Fruit fly (Drosophila melanogaster) whole organism, embryonic: ENCODE data around the gene nenya.

Experiments
- ATbp ChIP-seq: fragments of 200-800 bp; sonication (Bioruptor generic); optimal IDR thresholded peaks from 2 replicates; lab custom pipeline; 2017; ENCODE audit warnings: missing biosample characterization, mild to moderate bottlenecking, missing genetic modification characterization, missing genetic modification reagents
- Awh ChIP-seq: fragments of 200-800 bp; sonication (Bioruptor generic); IDR thresholded peaks from 2 replicates; pipeline ENCODE4, ENCODE4 v1.3.6; 2022; ENCODE audit warnings: missing biosample characterization, missing genetic modification characterization
- Bgb ChIP-seq: fragments of 200-800 bp; sonication (Bioruptor generic); IDR thresholded peaks from 2 replicates; pipeline ENCODE4 v1.3.6; 2022; ENCODE audit warnings: missing biosample characterization, missing genetic modification characterization; ENCODE audit not compliant: partially characterized antibody
- CG10543 ChIP-seq: fragments of 200-800 bp; sonication (Bioruptor generic); optimal IDR thresholded peaks from 3 replicates; lab custom pipeline; 2017; ENCODE audit warnings: missing biosample characterization, mild to moderate bottlenecking, missing genetic modification characterization, moderate library complexity
- CG11085 ChIP-seq: fragments of 200-800 bp; sonication (Bioruptor generic); IDR thresholded peaks from 2 replicates; pipeline ENCODE4 v1.3.6; 2022; ENCODE audit warnings: missing biosample characterization, missing genetic modification characterization
- CG12155 ChIP-seq: fragments of 200-800 bp; sonication (Bioruptor generic); optimal IDR thresholded peaks from 3 replicates; lab custom pipeline; 2016; ENCODE audit warnings: missing biosample characterization, missing genetic modification characterization
- CG17361 ChIP-seq: fragments of 200-800 bp; sonication (Bioruptor generic); IDR thresholded peaks from 3 replicates; pipeline ENCODE4 v1.3.6; 2022; ENCODE audit warnings: missing biosample characterization, missing genetic modification characterization
- CG17912 ChIP-seq: fragments of 200-800 bp; sonication (Bioruptor generic); optimal IDR thresholded peaks from 2 replicates; lab custom pipeline; 2018; ENCODE audit warnings: missing biosample characterization, mild to moderate bottlenecking, missing genetic modification characterization
- CG2889 ChIP-seq: fragments of 200-800 bp; sonication (Bioruptor generic); IDR thresholded peaks from 3 replicates; pipeline ENCODE4 v1.3.6; 2022; ENCODE audit warnings: missing biosample characterization, missing genetic modification characterization
- CG32767 ChIP-seq: fragments of 200-800 bp; sonication (Bioruptor generic); IDR thresholded peaks from 2 replicates; pipeline ENCODE4 v1.3.6; 2022; ENCODE audit warnings: missing biosample characterization, missing genetic modification characterization
- CG3407 ChIP-seq: fragments of 200-800 bp; sonication (Bioruptor generic); optimal IDR thresholded peaks from 2 replicates; lab custom pipeline; 2018; ENCODE audit warnings: missing biosample characterization, mild to moderate bottlenecking, missing genetic modification characterization
- CG4820 ChIP-seq: fragments of 200-800 bp; sonication (Bioruptor generic); optimal IDR thresholded peaks from 3 replicates; lab custom pipeline; 2016; ENCODE audit warnings: missing biosample characterization, missing genetic modification characterization
- CG6765 ChIP-seq: fragments of 200-800 bp; sonication (Bioruptor generic); optimal IDR thresholded peaks from 3 replicates; lab custom pipeline; 2017; ENCODE audit warnings: missing biosample characterization, mild to moderate bottlenecking, missing genetic modification characterization
- CG7357 ChIP-seq: fragments of 200-800 bp; sonication (Bioruptor generic); IDR thresholded peaks from 3 replicates; pipeline ENCODE4 v1.3.6; 2022; ENCODE audit warnings: missing biosample characterization, missing genetic modification characterization
- CG7745 ChIP-seq: fragments of 200-800 bp; sonication (Bioruptor generic); optimal IDR thresholded peaks from 2 replicates; lab custom pipeline; 2018; ENCODE audit warnings: missing biosample characterization, mild to moderate bottlenecking, missing genetic modification characterization, moderate library complexity
- CG7786 ChIP-seq: fragments of 200-800 bp; sonication (Bioruptor generic); optimal IDR thresholded peaks from 2 replicates; lab custom pipeline; 2016; ENCODE audit warnings: missing biosample characterization, missing genetic modification characterization
- CG7963 ChIP-seq: fragments of 200-800 bp; sonication (Bioruptor generic); IDR thresholded peaks from 3 replicates; pipeline ENCODE4 v1.3.6; 2022; ENCODE audit warnings: missing biosample characterization, missing genetic modification characterization; ENCODE audit not compliant: partially characterized antibody
- CkIIα-i1 ChIP-seq: fragments of 200-800 bp; sonication (Bioruptor generic); IDR thresholded peaks from 2 replicates; pipeline ENCODE4 v1.3.6; 2022; ENCODE audit warnings: missing biosample characterization, missing genetic modification characterization
- CoRest ChIP-seq: fragments of 200-800 bp; sonication (Bioruptor generic); optimal IDR thresholded peaks from 3 replicates; lab custom pipeline; 2018; ENCODE audit warnings: missing biosample characterization, mild to moderate bottlenecking, missing genetic modification characterization, moderate library complexity
- Elba2 ChIP-seq: fragments of 200-800 bp; sonication (Bioruptor generic); optimal IDR thresholded peaks from 3 replicates; lab custom pipeline; 2016; ENCODE audit warnings: missing biosample characterization, missing genetic modification characterization
- Ets65A ChIP-seq: fragments of 200-800 bp; sonication (Bioruptor generic); peaks from one replicate; lab custom pipeline; 2016; ENCODE audit warnings: missing biosample characterization, missing genetic modification characterization
- Fer1 ChIP-seq: fragments of 200-800 bp; sonication (Bioruptor generic); optimal IDR thresholded peaks from 2 replicates; lab custom pipeline; 2017; ENCODE audit warnings: missing biosample characterization, mild to moderate bottlenecking, missing genetic modification characterization
- Hey ChIP-seq: fragments of 200-800 bp; sonication (Bioruptor generic); optimal IDR thresholded peaks from 3 replicates; lab custom pipeline; 2018; ENCODE audit warnings: missing biosample characterization, mild to moderate bottlenecking, missing genetic modification characterization
- Hmr ChIP-seq: fragments of 200-800 bp; sonication (Bioruptor generic); optimal IDR thresholded peaks from 3 replicates; lab custom pipeline; 2017; ENCODE audit warnings: mild to moderate bottlenecking, missing biosample characterization, missing genetic modification reagents, missing genetic modification characterization
- Hr78 ChIP-seq, 2 experiments: fragments of 200-800 bp in 1 of 2; fragments of >200 bp in 1 of 2; sonication (Bioruptor generic) in 1 of 2; optimal IDR thresholded peaks; 2 replicates each; lab custom pipeline; 2017 to 2019; ENCODE audit warnings: missing biosample characterization in 2 of 2, missing genetic modification characterization in 2 of 2, mild to moderate bottlenecking in 1 of 2, moderate library complexity in 1 of 2
- Oaz ChIP-seq: fragments of 200-800 bp; sonication (Bioruptor generic); IDR thresholded peaks from 2 replicates; pipeline ENCODE4 v1.3.6; 2022; ENCODE audit warnings: missing biosample characterization, missing genetic modification characterization
- Oli ChIP-seq: fragments of 200-800 bp; sonication (Bioruptor generic); optimal IDR thresholded peaks from 2 replicates; lab custom pipeline; 2018; ENCODE audit warnings: missing biosample characterization, mild to moderate bottlenecking, missing genetic modification characterization, moderate library complexity
- Pdp1 ChIP-seq, 2 experiments: fragments of 200-800 bp; sonication (Bioruptor generic); optimal IDR thresholded peaks; 3 replicates each; lab custom pipeline; 2016; ENCODE audit warnings: missing biosample characterization in 2 of 2, missing genetic modification characterization in 2 of 2, mild to moderate bottlenecking in 1 of 2, moderate library complexity in 1 of 2
- Stat92E ChIP-seq, 3 experiments: fragments of >200 bp in 2 of 3; fragments of 200-800 bp in 1 of 3; sonication (Bioruptor generic) in 1 of 3; optimal IDR thresholded peaks; 2 replicates each; lab custom pipeline; 2017 to 2019; ENCODE audit warnings: missing biosample characterization in 3 of 3, missing genetic modification characterization in 3 of 3, mild to moderate bottlenecking in 1 of 3, moderate library complexity in 1 of 3
- Vsx1 ChIP-seq: fragments of 200-800 bp; sonication (Bioruptor generic); optimal IDR thresholded peaks from 2 replicates; lab custom pipeline; 2017; ENCODE audit warnings: missing biosample characterization, mild to moderate bottlenecking, missing genetic modification characterization, missing genetic modification reagents
- ab ChIP-seq: fragments of 200-800 bp; sonication (Bioruptor generic); optimal IDR thresholded peaks from 2 replicates; lab custom pipeline; 2016; ENCODE audit warnings: missing biosample characterization, missing genetic modification characterization
- ac ChIP-seq: fragments of 200-800 bp; sonication (Bioruptor generic); optimal IDR thresholded peaks from 3 replicates; lab custom pipeline; 2017; ENCODE audit warnings: missing biosample characterization, mild to moderate bottlenecking, missing genetic modification characterization
- bab2 ChIP-seq: fragments of 200-800 bp; sonication (Bioruptor generic); optimal IDR thresholded peaks from 2 replicates; lab custom pipeline; 2016; ENCODE audit warnings: missing biosample characterization, missing genetic modification characterization
- ewg ChIP-seq: fragments of 200-800 bp; sonication (Bioruptor generic); optimal IDR thresholded peaks from 3 replicates; lab custom pipeline; 2017; ENCODE audit warnings: mild to moderate bottlenecking, missing biosample characterization, missing genetic modification reagents, missing genetic modification characterization
- gce ChIP-seq: fragments of 200-800 bp; sonication (Bioruptor generic); IDR thresholded peaks from 3 replicates; pipeline ENCODE4 v1.3.6; 2022; ENCODE audit warnings: missing biosample characterization, missing genetic modification characterization
- gt ChIP-seq: fragments of 200-800 bp; sonication (Bioruptor generic); IDR thresholded peaks from 2 replicates; pipeline ENCODE4 v1.3.6; 2022; ENCODE audit warnings: missing biosample characterization, missing genetic modification characterization
- kah ChIP-seq: fragments of 200-800 bp; sonication (Bioruptor generic); optimal IDR thresholded peaks from 2 replicates; lab custom pipeline; 2018; ENCODE audit warnings: missing biosample characterization, mild to moderate bottlenecking, missing genetic modification characterization
- lmd ChIP-seq: fragments of 200-800 bp; sonication (Bioruptor generic); IDR thresholded peaks from 2 replicates; pipeline ENCODE4 v1.3.6; 2022; ENCODE audit warnings: missing biosample characterization, missing genetic modification characterization
- lov ChIP-seq, 2 experiments: fragments of 200-800 bp in 1 of 2; fragments of >200 bp in 1 of 2; sonication (Bioruptor generic) in 1 of 2; IDR thresholded peaks in 1 of 2; optimal IDR thresholded peaks in 1 of 2; 2 replicates in 1 of 2; 3 replicates in 1 of 2; pipeline versions ENCODE4 v1.3.6 to Lab custom; 2017 to 2022; ENCODE audit warnings: missing biosample characterization in 1 of 2, missing genetic modification characterization in 1 of 2
- pan ChIP-seq, 4 experiments: fragments of >200 bp in 3 of 4; fragments of 200-800 bp in 1 of 4; sonication (Bioruptor generic) in 1 of 4; optimal IDR thresholded peaks in 3 of 4; IDR thresholded peaks in 1 of 4; 2 replicates each; pipeline versions ENCODE4 v1.3.6 to Lab custom; 2017 to 2022; ENCODE audit warnings: missing biosample characterization in 2 of 4, missing genetic modification characterization in 2 of 4, mixed read lengths in 1 of 4
- pita ChIP-seq: fragments of 200-800 bp; sonication (Bioruptor generic); optimal IDR thresholded peaks from 2 replicates; lab custom pipeline; 2017; ENCODE audit warnings: missing biosample characterization, mild to moderate bottlenecking, missing genetic modification characterization
- row ChIP-seq: fragments of 200-800 bp; sonication (Bioruptor generic); IDR thresholded peaks from 3 replicates; pipeline ENCODE4 v1.3.6; 2022; ENCODE audit warnings: missing biosample characterization, missing genetic modification characterization
- scrt ChIP-seq: fragments of 200-800 bp; sonication (Bioruptor generic); optimal IDR thresholded peaks from 2 replicates; lab custom pipeline; 2018; ENCODE audit warnings: missing biosample characterization, mild to moderate bottlenecking, missing genetic modification characterization, moderate library complexity
- sisA ChIP-seq: fragments of 200-800 bp; sonication (Bioruptor generic); IDR thresholded peaks from 2 replicates; pipeline ENCODE4 v1.3.6; 2022; ENCODE audit warnings: missing biosample characterization, missing genetic modification characterization
- slbo ChIP-seq: fragments of 200-800 bp; sonication (Bioruptor generic); IDR thresholded peaks from 2 replicates; pipeline ENCODE4 v1.3.6; 2022; ENCODE audit warnings: missing biosample characterization, missing genetic modification characterization
- sna ChIP-seq: fragments of 200-800 bp; sonication (Bioruptor generic); IDR thresholded peaks from 2 replicates; pipeline ENCODE4 v1.3.6; 2022; ENCODE audit warnings: missing biosample characterization, missing genetic modification characterization; ENCODE audit not compliant: partially characterized antibody
- sob ChIP-seq: fragments of 200-800 bp; sonication (Bioruptor generic); IDR thresholded peaks from 2 replicates; pipeline ENCODE4 v1.3.6; 2022; ENCODE audit warnings: missing biosample characterization, missing genetic modification characterization
- tin ChIP-seq: fragments of 200-800 bp; sonication (Bioruptor generic); optimal IDR thresholded peaks from 3 replicates; lab custom pipeline; 2016; ENCODE audit warnings: missing biosample characterization, missing genetic modification characterization
- trh ChIP-seq: fragments of 200-800 bp; sonication (Bioruptor generic); optimal IDR thresholded peaks from 2 replicates; lab custom pipeline; 2016; ENCODE audit warnings: missing biosample characterization, missing genetic modification characterization
- zen2 ChIP-seq: fragments of 200-800 bp; sonication (Bioruptor generic); IDR thresholded peaks from 3 replicates; pipeline ENCODE4 v1.3.6; 2022; ENCODE audit warnings: missing biosample characterization, missing genetic modification characterization; ENCODE audit not compliant: partially characterized antibody

nenya gene

dm6 chr3R:27919385-27919789 lies 8.6 kb downstream of the nenya start, which contains the start of gene Boh1 (continued):
- TF ChIP-seq sob (GFP tag; lab: Robert Waterston, UW) (no peak), CkIIα-i1 (no peak), Hr78 (GFP tag; optimal IDR thresholded peaks at IDR 0.05; lab: Kevin White, UChicago) (no peak), Oli (tag; lab: Kevin White, UChicago) (no peak), CG7745 (no peak), ac (GFP tag; lab: Kevin White, UChicago) (no peak), CG17361 (GFP tag; lab: Robert Waterston, UW) (peak; percentile 69; the same call in 2 of the 3 replicates), Pdp1 (GFP tag; optimal IDR thresholded peaks at IDR 0.05; lab: Kevin White, UChicago) (peak in 1 of 2 experiments; percentile 7), CG10543 (GFP tag; lab: Kevin White, UChicago) (no peak), CG17912 (no peak), Awh (GFP tag; lab: Robert Waterston, UW) (no peak), pita (GFP tag; lab: Kevin White, UChicago) (no peak), Bgb (no peak), Stat92E (GFP tag; optimal IDR thresholded peaks at IDR 0.05; lab: Kevin White, UChicago) (no peak), sna (GFP tag; lab: Robert Waterston, UW) (no peak), row (GFP tag; lab: Robert Waterston, UW) (peak; percentile 90), ab (GFP tag; lab: Kevin White, UChicago) (no peak), CoRest (tag; lab: Kevin White, UChicago) (peak; percentile 56), ATbp (GFP tag; lab: Kevin White, UChicago) (no peak), scrt (GFP tag; lab: Kevin White, UChicago) (peak; percentile 21), CG7963 (GFP tag; lab: Robert Waterston, UW) (no peak), gce (no peak), CG7786 (GFP tag; lab: Kevin White, UChicago) (no peak), Fer1 (GFP tag; lab: Kevin White, UChicago) (peak; percentile 53), tin (GFP tag; lab: Kevin White, UChicago) (no peak), CG12155 (GFP tag; lab: Kevin White, UChicago) (peak; percentile 15), Elba2 (no peak), CG6765 (peak; percentile 37), CG7357 (GFP tag; lab: Robert Waterston, UW) (no peak), lov (optimal IDR thresholded peaks at IDR 0.05; lab: Kevin White, UChicago) (no peak), lov (GFP tag; IDR thresholded peaks at IDR 0.05; lab: Robert Waterston, UW) (no peak), ewg (no peak), pan (optimal IDR thresholded peaks at IDR 0.05; lab: Kevin White, UChicago) (no peak), pan (GFP tag; optimal IDR thresholded peaks at IDR 0.05 in 1 of 2, IDR thresholded peaks at IDR 0.05 in 1 of 2) (no peak), slbo (GFP tag; lab: Robert Waterston, UW) (peak; percentile 25; the same call in 1 of the 2 replicates), kah (no peak), CG32767 (GFP tag; lab: Robert Waterston, UW) (no peak), Hey (tag; lab: Kevin White, UChicago) (no peak), CG4820 (GFP tag; lab: Kevin White, UChicago) (no peak), Hmr (GFP tag; lab: Kevin White, UChicago) (peak; percentile 36), bab2 (GFP tag; lab: Kevin White, UChicago) (no peak), lmd (GFP tag; lab: Robert Waterston, UW) (no peak), CG3407 (GFP tag; lab: Kevin White, UChicago) (peak; percentile 10), Oaz (no peak), CG2889 (no peak), CG11085 (no peak), sisA (no peak), trh (GFP tag; lab: Kevin White, UChicago) (no peak), Ets65A (GFP tag; lab: Kevin White, UChicago) (no peak), Vsx1 (GFP tag; lab: Kevin White, UChicago) (no peak), zen2 (GFP tag; lab: Robert Waterston, UW) (no peak), gt (GFP tag; lab: Robert Waterston, UW) (no peak)
